Worm (Caenorhabditis elegans): ENCODE data around the gene C14C6.8.

C14C6.8 gene

DNA sequence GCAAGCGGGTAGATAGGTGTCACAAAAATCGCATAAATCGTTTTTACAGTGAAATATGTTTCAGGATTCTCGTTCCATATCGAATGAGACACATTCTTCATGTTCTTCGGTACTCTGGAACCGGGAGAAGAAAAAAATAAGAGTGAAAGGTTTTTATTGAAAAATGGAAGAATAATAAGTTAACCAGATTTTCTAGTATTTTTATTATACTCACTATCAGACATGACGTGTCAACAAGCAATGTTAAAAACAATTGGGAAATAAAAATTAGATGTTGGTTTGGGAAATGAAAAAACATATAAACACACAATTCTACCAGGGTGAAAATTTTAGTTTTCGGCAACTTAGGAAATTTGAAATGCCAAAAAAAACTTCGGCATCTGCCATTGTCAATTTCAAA, 40.5 kb downstream of the C14C6.8 start, which contains the start of gene srh-37:
srh-37 (minus strand) TSS at position 101 of the 400 bp plus-strand sequence.
- TF ChIP-seq M03D4.4 (tag; optimal IDR thresholded peaks at IDR 0.05) (no peak), unc-62 (GFP tag; optimal IDR thresholded peaks at IDR 0.05) (no peak), mep-1 (tag; optimal IDR thresholded peaks at IDR 0.05) (no peak), zip-8 (tag; optimal IDR thresholded peaks at IDR 0.05) (no peak), sptf-1 (tag; optimal IDR thresholded peaks at IDR 0.05) (no peak), bed-3 (GFP tag; optimal IDR thresholded peaks at IDR 0.05) (no peak), unc-39 (tag; optimal IDR thresholded peaks at IDR 0.05) (no peak), pha-4 (tag; optimal IDR thresholded peaks at IDR 0.05) (no peak), ceh-43 (GFP tag; optimal IDR thresholded peaks at IDR 0.05) (no peak), sem-2 (GFP tag; optimal IDR thresholded peaks at IDR 0.05) (no peak), nhr-12 (tag; optimal IDR thresholded peaks at IDR 0.05) (no peak), lin-32 (GFP tag; optimal IDR thresholded peaks at IDR 0.05) (no peak), nhr-28 (tag; optimal IDR thresholded peaks at IDR 0.05) (no peak)

DNA sequence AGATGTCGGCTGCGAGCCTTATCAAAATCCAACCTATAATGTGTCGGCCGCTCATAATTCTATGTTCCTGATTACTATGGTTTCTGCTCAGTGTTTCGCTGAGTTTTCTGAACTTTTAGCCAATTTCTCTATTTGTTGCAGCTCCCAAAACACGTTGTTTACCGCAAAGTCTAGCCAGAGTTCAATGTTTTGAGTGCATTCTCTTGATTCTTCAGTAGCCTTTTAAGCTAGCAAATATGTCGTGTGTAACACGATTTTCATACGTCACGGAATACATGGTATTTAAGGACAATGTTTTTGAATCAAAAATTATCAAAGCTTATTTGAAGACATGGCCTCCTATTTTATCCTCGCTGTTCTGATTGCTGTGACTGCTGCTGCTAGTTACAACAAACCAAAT, 47.8 kb downstream of the C14C6.8 start, which contains the start of gene srlf-19:
srlf-19 (plus strand) TSS at position 301 of the 400 bp plus-strand sequence.
- TF ChIP-seq nhr-28 (tag; optimal IDR thresholded peaks at IDR 0.05): no peak
- TF ChIP-seq mab-5 (tag; optimal IDR thresholded peaks at IDR 0.05): no peak
- TF ChIP-seq ham-2 (GFP tag; optimal IDR thresholded peaks at IDR 0.05): no peak
- TF ChIP-seq pha-4 (tag; optimal IDR thresholded peaks at IDR 0.05): no peak
- no peak for TF ChIP-seq hlh-1 (tag; optimal IDR thresholded peaks at IDR 0.05)
- no peak for TF ChIP-seq nhr-237 (tag; optimal IDR thresholded peaks at IDR 0.05)

- TF ChIP-seq sem-2 (GFP tag; optimal IDR thresholded peaks at IDR 0.05) (no peak), flh-1 (GFP tag; optimal IDR thresholded peaks at IDR 0.05) (no peak), tbx-8 (GFP tag; optimal IDR thresholded peaks at IDR 0.05) (no peak), unc-39 (tag; optimal IDR thresholded peaks at IDR 0.05) (no peak), lin-32 (GFP tag; optimal IDR thresholded peaks at IDR 0.05) (no peak), blmp-1 (tag; optimal IDR thresholded peaks at IDR 0.05) (no peak), nhr-12 (tag; optimal IDR thresholded peaks at IDR 0.05) (no peak), unc-120 (tag; optimal IDR thresholded peaks at IDR 0.05; ENCODE audit: poor library complexity, severe bottlenecking) (no peak), elt-1 (tag; optimal IDR thresholded peaks at IDR 0.05; ENCODE audit: borderline replicate concordance, insufficient read depth) (no peak), mep-1 (tag; optimal IDR thresholded peaks at IDR 0.05) (no peak), ceh-83 (GFP tag; optimal IDR thresholded peaks at IDR 0.05) (no peak), ceh-39 (tag; optimal IDR thresholded peaks at IDR 0.05) (no peak), ham-2 (GFP tag; optimal IDR thresholded peaks at IDR 0.05) (no peak), lsy-2 (tag; optimal IDR thresholded peaks at IDR 0.05) (no peak), bed-3 (GFP tag; optimal IDR thresholded peaks at IDR 0.05) (no peak), cnd-1 (tag; optimal IDR thresholded peaks at IDR 0.05) (no peak), mls-2 (tag; optimal IDR thresholded peaks at IDR 0.05) (no peak)
These were observed 49.2 kb downstream of the C14C6.8 start, which contains the start of gene srlf-35 for ce11 chrV:503728-504127. Gene srlf-35, plus strand, starts transcription at chrV:504028.

DNA sequence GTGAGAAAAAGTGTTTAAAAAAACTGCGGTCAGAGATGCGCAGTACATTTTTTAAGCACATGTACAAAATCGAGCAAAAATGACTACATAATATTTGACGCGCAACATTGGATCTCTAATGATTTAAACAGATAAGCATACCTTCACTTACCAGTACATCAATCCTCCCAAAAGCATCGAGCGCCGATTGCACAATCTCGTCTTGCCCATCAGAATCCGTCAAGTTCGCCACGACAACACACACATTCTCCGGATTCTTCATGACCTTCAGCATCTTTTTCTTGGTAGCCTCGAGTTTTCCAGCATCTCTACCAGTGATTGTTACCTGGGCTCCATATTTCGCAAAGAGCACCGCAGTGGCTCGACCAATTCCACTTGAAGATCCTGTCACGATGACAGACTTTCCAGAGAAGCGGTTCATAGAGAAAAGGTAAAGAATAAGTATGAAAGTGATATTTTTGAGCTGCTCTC, 50.1 kb downstream of the C14C6.8 start, which contains the start of gene T01G6.10:
T01G6.10 (minus strand) TSS at position 421 of the 471 bp plus-strand sequence.
- TF ChIP-seq flh-1 (GFP tag; optimal IDR thresholded peaks at IDR 0.05) (no peak), nhr-28 (tag; optimal IDR thresholded peaks at IDR 0.05) (no peak), lin-13 (tag; optimal IDR thresholded peaks at IDR 0.05) (no peak)
